Worm (Caenorhabditis elegans): ENCODE measurements around the gene clec-139.

clec-139 gene

ce11 chrII:4606687-4607297 is 14.8 kb downstream of the clec-139 start:
- TF ChIP-seq ceh-27 (GFP tag; optimal IDR thresholded peaks at IDR 0.05) (peak; percentile 31), nhr-80 (tag; optimal IDR thresholded peaks at IDR 0.05) (peak; percentile 50), bed-1 (GFP tag; IDR thresholded peaks at IDR 0.05) (no peak)

DNA sequence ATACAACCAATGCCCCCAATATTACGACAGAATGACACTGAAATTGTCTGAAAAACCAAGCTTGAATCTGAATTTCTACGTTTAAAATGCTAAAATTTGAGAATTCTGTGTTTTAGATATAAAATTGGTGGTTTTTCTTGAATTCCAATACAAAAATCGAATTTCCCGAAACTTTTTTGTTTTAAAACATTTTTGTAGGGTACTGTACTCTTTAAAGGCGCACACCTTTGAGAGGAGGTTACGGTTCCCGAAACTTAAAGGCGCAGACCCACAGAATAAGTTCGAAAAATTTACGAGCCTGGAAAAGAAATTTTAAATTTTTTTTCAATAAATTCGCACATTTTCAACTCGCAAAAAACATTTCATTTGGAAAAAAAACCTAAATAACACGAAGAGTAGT is 16.9 kb downstream of the clec-139 start:
- TF ChIP-seq ztf-22 (GFP tag; optimal IDR thresholded peaks at IDR 0.05) (no peak), attf-6 (GFP tag; IDR thresholded peaks at IDR 0.05) (no peak), hmg-20 (GFP tag; IDR thresholded peaks at IDR 0.05) (no peak), F33H1.4 (GFP tag; IDR thresholded peaks at IDR 0.05) (peak; percentile 73), mes-4 (tag; optimal IDR thresholded peaks at IDR 0.05) (no peak), pha-4 (tag; optimal IDR thresholded peaks at IDR 0.05) (no peak), madf-8 (GFP tag; conservative IDR thresholded peaks at IDR 0.05) (peak; percentile 98), D2030.7 (GFP tag; IDR thresholded peaks at IDR 0.05) (peak; percentile 80), Y95B8A.8 (GFP tag; IDR thresholded peaks at IDR 0.05) (no peak), ceh-27 (GFP tag; optimal IDR thresholded peaks at IDR 0.05) (no peak), madf-3 (GFP tag; IDR thresholded peaks at IDR 0.05) (no peak), madf-6 (GFP tag; IDR thresholded peaks at IDR 0.05) (peak; percentile 98), aptf-3 (GFP tag; IDR thresholded peaks at IDR 0.05) (no peak), rcor-1 (GFP tag; IDR thresholded peaks at IDR 0.05) (peak; percentile 35; the same call in 1 of the 2 replicates), pbrm-1 (GFP tag; IDR thresholded peaks at IDR 0.05) (peak; percentile 58; the same call in 1 of the 2 replicates), F10E7.11 (tag; optimal IDR thresholded peaks at IDR 0.05) (no peak), ceh-79 (tag; optimal IDR thresholded peaks at IDR 0.05) (no peak), ztf-26 (tag; optimal IDR thresholded peaks at IDR 0.05) (no peak), unc-62 (GFP tag; optimal IDR thresholded peaks at IDR 0.05) (no peak), lsy-27 (tag; optimal IDR thresholded peaks at IDR 0.05; ENCODE audit: borderline replicate concordance, insufficient read depth) (no peak), egl-18 (GFP tag; IDR thresholded peaks at IDR 0.05) (no peak), lsl-1 (GFP tag; optimal IDR thresholded peaks at IDR 0.05) (peak; percentile 99), him-1 (tag; optimal IDR thresholded peaks at IDR 0.05) (peak; percentile 21), lin-54 (GFP tag; optimal IDR thresholded peaks at IDR 0.05) (no peak), F37B4.10 (GFP tag; IDR thresholded peaks at IDR 0.05) (no peak), bed-1 (GFP tag; IDR thresholded peaks at IDR 0.05) (no peak), mxl-1 (tag; optimal IDR thresholded peaks at IDR 0.05) (no peak), attf-3 (GFP tag; conservative IDR thresholded peaks at IDR 0.05) (no peak), tbp1 (GFP tag; optimal IDR thresholded peaks at IDR 0.05) (peak; percentile 33), F57A8.1 (GFP tag; optimal IDR thresholded peaks at IDR 0.05) (no peak), ceh-91 (GFP tag; IDR thresholded peaks at IDR 0.05) (peak; percentile 83), B0035.1 (tag; optimal IDR thresholded peaks at IDR 0.05) (no peak), nhr-27 (tag; optimal IDR thresholded peaks at IDR 0.05) (no peak), snpc-4 (GFP tag; optimal IDR thresholded peaks at IDR 0.05) (no peak), snpc-4 (tag; optimal IDR thresholded peaks at IDR 0.05) (no peak), dox-1 (GFP tag; IDR thresholded peaks at IDR 0.05) (peak; percentile 42; the same call in 1 of the 2 replicates), somi-1 (GFP tag; optimal IDR thresholded peaks at IDR 0.05) (no peak), rec-8 (tag; optimal IDR thresholded peaks at IDR 0.05) (no peak), F49E8.2 (tag; optimal IDR thresholded peaks at IDR 0.05; ENCODE audit: insufficient read depth) (peak; percentile 46), dpl-1 (GFP tag; optimal IDR thresholded peaks at IDR 0.05) (peak; percentile 42), egrh-3 (GFP tag; IDR thresholded peaks at IDR 0.05) (no peak), ccch-3 (GFP tag; optimal IDR thresholded peaks at IDR 0.05) (no peak), Y79H2A.3 (GFP tag; conservative IDR thresholded peaks at IDR 0.05) (no peak), hmg-1.2 (GFP tag; IDR thresholded peaks at IDR 0.05) (peak; percentile 21; the same call in 1 of the 2 replicates), K12H6.12 (tag; optimal IDR thresholded peaks at IDR 0.05) (no peak)

All from whole organism, young adult.